Worm (Caenorhabditis elegans): Measurements from ENCODE around the gene mdl-1.

- no peak for TF ChIP-seq flt-1 (GFP tag; IDR thresholded peaks at IDR 0.05)
- no peak for TF ChIP-seq ztf-23 (GFP tag; IDR thresholded peaks at IDR 0.05)
- no peak for TF ChIP-seq T22C8.4 (GFP tag; IDR thresholded peaks at IDR 0.05)
- TF ChIP-seq ref-1 (GFP tag; conservative IDR thresholded peaks at IDR 0.05): no peak
- TF ChIP-seq tab-1 (GFP tag; IDR thresholded peaks at IDR 0.05): no peak
- no peak for TF ChIP-seq klf-2 (GFP tag; conservative IDR thresholded peaks at IDR 0.05)
Measured at ce11 chrX:6692896-6693295, 49.3 kb upstream of the mdl-1 start.

Data from whole organism, midembryonic.